Worm (Caenorhabditis elegans): ENCODE results near the gene rbc-1.

DNA sequence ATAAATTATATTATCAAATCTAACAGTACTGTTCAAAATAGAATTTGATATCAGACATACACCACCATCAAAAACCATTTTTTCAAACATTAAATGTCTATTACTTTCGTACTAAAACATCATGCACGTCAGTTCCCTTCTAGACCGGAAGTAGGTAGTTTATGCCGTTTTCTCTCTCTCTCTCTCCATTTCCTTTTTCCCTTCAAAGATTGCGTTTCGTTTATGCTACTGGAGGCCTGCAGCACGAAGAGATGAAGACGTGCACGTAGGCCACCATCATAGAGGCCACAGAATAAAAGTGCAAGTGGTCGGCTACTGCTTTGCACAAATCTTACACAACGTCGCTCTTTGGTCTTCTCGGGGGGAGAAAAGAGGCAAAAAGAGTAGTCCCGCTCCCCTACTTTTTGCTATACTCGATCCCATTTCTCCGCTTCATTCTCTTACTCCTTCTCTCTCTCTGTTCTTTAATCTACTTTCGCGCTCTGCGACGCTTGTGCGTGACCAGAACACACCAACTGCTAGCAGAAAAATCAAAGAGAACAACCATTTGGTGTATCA, 49.7 kb upstream of the rbc-1 start:
- TF ChIP-seq nfya-1 (tag; optimal IDR thresholded peaks at IDR 0.05; ENCODE audit: borderline replicate concordance, insufficient read depth) (no peak), B0261.1 (tag; optimal IDR thresholded peaks at IDR 0.05) (no peak), cebp-1 (GFP tag; IDR thresholded peaks at IDR 0.05) (no peak), cebp-1 (tag; optimal IDR thresholded peaks at IDR 0.05) (peak; percentile 65), lsl-1 (GFP tag; optimal IDR thresholded peaks at IDR 0.05) (no peak), efl-1 (GFP tag; optimal IDR thresholded peaks at IDR 0.05) (no peak), C17E4.6 (GFP tag; IDR thresholded peaks at IDR 0.05) (no peak)

All from whole organism, young adult.